Worm (Caenorhabditis elegans) whole organism, midembryonic: Measurements from ENCODE around the gene cmtr-2.

Experiments used
- T22C8.4 ChIP-seq: fragments of 200-800 bp; sonication (Bioruptor generic); IDR thresholded peaks from 2 replicates; pipeline ENCODE4 v1.3.6; 2022; ENCODE audit warnings: missing genetic modification characterization, missing compliant biosample characterization
- klf-2 ChIP-seq: fragments of 200-800 bp; sonication (Bioruptor generic); conservative IDR thresholded peaks from 2 replicates; pipeline ENCODE4 v1.3.6; 2022; ENCODE audit warnings: missing genetic modification reagents, missing genetic modification characterization, missing compliant biosample characterization
- ref-1 ChIP-seq: fragments of 200-800 bp; sonication (Bioruptor generic); conservative IDR thresholded peaks from 2 replicates; pipeline ENCODE4 v1.3.6; 2022; ENCODE audit warnings: missing genetic modification reagents, missing genetic modification characterization, missing compliant biosample characterization
- tab-1 ChIP-seq: fragments of 200-800 bp; sonication (Bioruptor generic); IDR thresholded peaks from 2 replicates; pipeline ENCODE4 v1.3.6; 2022; ENCODE audit warnings: missing genetic modification characterization, missing compliant biosample characterization
- ztf-23 ChIP-seq: fragments of 200-800 bp; sonication (Bioruptor generic); IDR thresholded peaks from 2 replicates; pipeline ENCODE4 v1.3.6; 2022; ENCODE audit warnings: missing genetic modification reagents, missing genetic modification characterization, missing compliant biosample characterization

- TF ChIP-seq ztf-23 (GFP tag; lab: Robert Waterston, UW) (no peak), ref-1 (no peak), tab-1 (GFP tag; lab: Robert Waterston, UW) (no peak), klf-2 (GFP tag; lab: Robert Waterston, UW) (no peak), T22C8.4 (GFP tag; lab: Robert Waterston, UW) (no peak)
Observed at ce11 chrIII:6610522-6610921, 4.7 kb upstream of the cmtr-2 start, which contains the start of gene srh-40.
